Fruit fly (Drosophila melanogaster): ENCODE measurements around the gene Mvl.

The Mvl gene

dm6 chr3R:21046927-21047326, 13.7 kb downstream of the Mvl start, which contains the start of gene CG31207:
CG31207 (minus strand) TSS chr3R:21047027.
- TF ChIP-seq usp (GFP tag; optimal IDR thresholded peaks at IDR 0.05) = no peak
- no peak for TF ChIP-seq pan (optimal IDR thresholded peaks at IDR 0.05)
- TF ChIP-seq EcR (GFP tag; optimal IDR thresholded peaks at IDR 0.05) = no peak
- no peak for TF ChIP-seq CG8478 (optimal IDR thresholded peaks at IDR 0.05)

- TF ChIP-seq psq (optimal IDR thresholded peaks at IDR 0.05) = no peak
- no peak for TF ChIP-seq Dll (optimal IDR thresholded peaks at IDR 0.05)
- TF ChIP-seq EcR (GFP tag; optimal IDR thresholded peaks at IDR 0.05) = no peak
- no peak for TF ChIP-seq usp (GFP tag; optimal IDR thresholded peaks at IDR 0.05)
- no peak for TF ChIP-seq CG8478 (optimal IDR thresholded peaks at IDR 0.05)
- no peak for TF ChIP-seq pan (optimal IDR thresholded peaks at IDR 0.05)
Observed at dm6 chr3R:21045742-21046141, 14.9 kb downstream of the Mvl start, which contains the start of gene CG31189. CG31189 (minus strand) TSS chr3R:21045842.

- TF ChIP-seq psq (optimal IDR thresholded peaks at IDR 0.05) (no peak), pan (optimal IDR thresholded peaks at IDR 0.05) (no peak), CG8478 (optimal IDR thresholded peaks at IDR 0.05) (no peak), usp (GFP tag; optimal IDR thresholded peaks at IDR 0.05) (no peak), EcR (GFP tag; optimal IDR thresholded peaks at IDR 0.05) (no peak), Dll (optimal IDR thresholded peaks at IDR 0.05) (no peak)
Observed at dm6 chr3R:21043549-21044118, 17.0 kb downstream of the Mvl start, which contains the start of gene CG12278. CG12278 (plus strand) TSS chr3R:21044068.

- TF ChIP-seq CG8478 (optimal IDR thresholded peaks at IDR 0.05) = no peak
Observed at dm6 chr3R:21042399-21042798, 18.2 kb downstream of the Mvl start, which contains the start of gene Dhc93AB. Dhc93AB (minus strand) TSS chr3R:21042499.

dm6 chr3R:21025508-21025907, 35.1 kb downstream of the Mvl start:
- TF ChIP-seq CG8478 (optimal IDR thresholded peaks at IDR 0.05) = no peak
- TF ChIP-seq EcR (GFP tag; optimal IDR thresholded peaks at IDR 0.05) = no peak
- TF ChIP-seq Dll (optimal IDR thresholded peaks at IDR 0.05) = no peak
- TF ChIP-seq psq (optimal IDR thresholded peaks at IDR 0.05) = no peak
- TF ChIP-seq usp (GFP tag; optimal IDR thresholded peaks at IDR 0.05) = no peak
- TF ChIP-seq pan (optimal IDR thresholded peaks at IDR 0.05) = no peak

- TF ChIP-seq CG8478 (optimal IDR thresholded peaks at IDR 0.05) (no peak), usp (GFP tag; optimal IDR thresholded peaks at IDR 0.05) (no peak), psq (optimal IDR thresholded peaks at IDR 0.05) (no peak), pan (optimal IDR thresholded peaks at IDR 0.05) (no peak), EcR (GFP tag; optimal IDR thresholded peaks at IDR 0.05) (no peak), Dll (optimal IDR thresholded peaks at IDR 0.05) (no peak)
Observed at dm6 chr3R:21023902-21024541, 36.6 kb downstream of the Mvl start, which contains the start of gene peg. peg (minus strand) TSS chr3R:21024163.

- TF ChIP-seq usp (GFP tag; optimal IDR thresholded peaks at IDR 0.05) = no peak
- no peak for TF ChIP-seq Dll (optimal IDR thresholded peaks at IDR 0.05)
- no peak for TF ChIP-seq EcR (GFP tag; optimal IDR thresholded peaks at IDR 0.05)
- no peak for TF ChIP-seq psq (optimal IDR thresholded peaks at IDR 0.05)
- TF ChIP-seq CG8478 (optimal IDR thresholded peaks at IDR 0.05) = no peak
- TF ChIP-seq pan (optimal IDR thresholded peaks at IDR 0.05) = no peak
Observed at dm6 chr3R:21022769-21023517, 37.7 kb downstream of the Mvl start.

dm6 chr3R:21019073-21019472, 41.5 kb downstream of the Mvl start:
- no peak for TF ChIP-seq psq (optimal IDR thresholded peaks at IDR 0.05)
- no peak for TF ChIP-seq CG8478 (optimal IDR thresholded peaks at IDR 0.05)
- no peak for TF ChIP-seq pan (optimal IDR thresholded peaks at IDR 0.05)
- TF ChIP-seq Dll (optimal IDR thresholded peaks at IDR 0.05) = no peak
- TF ChIP-seq usp (GFP tag; optimal IDR thresholded peaks at IDR 0.05) = no peak
- TF ChIP-seq EcR (GFP tag; optimal IDR thresholded peaks at IDR 0.05) = no peak

dm6 chr3R:21017464-21018080, 43.0 kb downstream of the Mvl start, which contains the start of gene Rlip:
Rlip (plus strand) TSS chr3R:21017684.
- no peak for TF ChIP-seq psq (optimal IDR thresholded peaks at IDR 0.05)
- TF ChIP-seq pan (optimal IDR thresholded peaks at IDR 0.05) = no peak
- no peak for TF ChIP-seq CG8478 (optimal IDR thresholded peaks at IDR 0.05)
- no peak for TF ChIP-seq Dll (optimal IDR thresholded peaks at IDR 0.05)
- TF ChIP-seq EcR (GFP tag; optimal IDR thresholded peaks at IDR 0.05) = no peak
- no peak for TF ChIP-seq usp (GFP tag; optimal IDR thresholded peaks at IDR 0.05)

dm6 chr3R:21015636-21016035, 45.0 kb downstream of the Mvl start, which contains the start of gene CG5697:
CG5697 (plus strand) TSS chr3R:21015949.
- no peak for TF ChIP-seq usp (GFP tag; optimal IDR thresholded peaks at IDR 0.05)
- TF ChIP-seq pan (optimal IDR thresholded peaks at IDR 0.05) = no peak
- no peak for TF ChIP-seq psq (optimal IDR thresholded peaks at IDR 0.05)
- no peak for TF ChIP-seq EcR (GFP tag; optimal IDR thresholded peaks at IDR 0.05)
- TF ChIP-seq Dll (optimal IDR thresholded peaks at IDR 0.05) = no peak
- TF ChIP-seq CG8478 (optimal IDR thresholded peaks at IDR 0.05) = no peak

dm6 chr3R:21013780-21014179, 46.8 kb downstream of the Mvl start:
- TF ChIP-seq CG8478 (optimal IDR thresholded peaks at IDR 0.05) (no peak), Dll (optimal IDR thresholded peaks at IDR 0.05) (no peak), EcR (GFP tag; optimal IDR thresholded peaks at IDR 0.05) (no peak), pan (optimal IDR thresholded peaks at IDR 0.05) (no peak), psq (optimal IDR thresholded peaks at IDR 0.05) (no peak), usp (GFP tag; optimal IDR thresholded peaks at IDR 0.05) (no peak)
